Fruit fly (Drosophila melanogaster): Measurements from ENCODE around the gene Mtp.

DNA sequence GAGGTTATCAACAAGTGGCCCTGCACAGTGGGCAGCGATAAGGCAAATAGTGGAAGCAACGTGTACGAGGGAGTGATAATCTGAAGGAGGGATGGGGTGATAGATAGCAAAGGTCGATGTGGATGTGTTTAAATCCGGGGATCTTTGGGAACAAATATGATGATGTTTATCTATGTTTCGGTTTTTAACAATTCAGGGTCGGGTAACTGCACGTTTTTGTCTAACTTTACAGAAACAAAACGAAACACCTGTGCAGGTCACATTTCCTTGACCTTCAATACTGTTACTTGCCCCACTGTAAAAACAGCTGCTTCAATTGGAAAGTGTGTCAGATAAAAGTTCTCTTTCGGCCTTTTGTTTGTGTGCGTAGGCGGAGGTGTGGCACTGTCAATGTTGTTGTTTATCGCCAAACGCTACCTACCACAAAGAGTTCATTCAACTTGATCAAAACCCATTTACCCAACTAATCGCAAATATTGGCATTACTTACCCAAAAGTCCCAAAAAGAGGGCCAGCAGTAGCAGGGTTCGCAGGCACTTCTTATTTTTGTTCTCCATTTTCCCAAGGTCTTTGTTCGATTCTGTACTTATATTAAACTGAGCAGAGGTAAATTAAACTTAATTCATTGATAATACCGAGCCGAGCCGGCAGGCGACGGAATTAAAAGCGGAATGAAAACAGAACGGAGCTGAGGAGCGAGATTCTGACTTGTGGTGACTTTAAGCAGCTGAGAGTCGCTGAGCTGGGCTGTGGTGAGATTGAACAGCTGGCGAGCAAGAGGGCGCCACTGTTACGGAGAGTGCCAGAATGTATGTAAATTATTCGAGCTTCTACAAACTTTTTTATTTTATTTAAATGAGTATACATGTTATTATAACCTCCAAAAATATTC is at the start of gene Mtp:
- TF ChIP-seq cnc (optimal IDR thresholded peaks at IDR 0.05) (no peak), Crg-1 (GFP tag; optimal IDR thresholded peaks at IDR 0.05) (peak; percentile 21), CG5204 (GFP tag; optimal IDR thresholded peaks at IDR 0.05) (no peak), CG11617 (GFP tag; optimal IDR thresholded peaks at IDR 0.05) (peak; percentile 66), CG33017 (tag; optimal IDR thresholded peaks at IDR 0.05) (peak; percentile 48)

Data from whole organism, adult.